Worm (Caenorhabditis elegans) whole organism, mixed stage, embryonic: Measurements from ENCODE around the gene F41G3.3.

Source experiments
- M03D4.4 ChIP-seq: sonication (generic microtip); optimal IDR thresholded peaks from 2 replicates; lab custom pipeline; 2017; ENCODE audit warnings: mild to moderate bottlenecking, missing genetic modification characterization, missing compliant biosample characterization
- ceh-43 ChIP-seq: fragments of 200-800 bp; sonication (Bioruptor generic); optimal IDR thresholded peaks from 2 replicates; lab custom pipeline; 2018; ENCODE audit warnings: mild to moderate bottlenecking, missing genetic modification characterization, moderate library complexity, missing compliant biosample characterization
- elt-1 ChIP-seq: sonication (generic microtip); optimal IDR thresholded peaks from 2 replicates; lab custom pipeline; 2017; ENCODE audit warnings: missing genetic modification characterization, mild to moderate bottlenecking, missing compliant biosample characterization, antibody characterized with exemption, moderate library complexity, borderline replicate concordance; ENCODE audit not compliant: insufficient read depth
- elt-3 ChIP-seq: fragments of 150-350 bp; optimal IDR thresholded peaks from 2 replicates; lab custom pipeline; 2014; ENCODE audit warnings: missing biosample characterization, missing genetic modification characterization
- flh-1 ChIP-seq: fragments of 200-800 bp; sonication (Bioruptor generic); optimal IDR thresholded peaks from 2 replicates; lab custom pipeline; 2018; ENCODE audit warnings: mild to moderate bottlenecking, missing genetic modification characterization, moderate library complexity, missing compliant biosample characterization
- ham-2 ChIP-seq: fragments of 200-800 bp; sonication (Bioruptor generic); optimal IDR thresholded peaks from 2 replicates; lab custom pipeline; 2018; ENCODE audit warnings: mild to moderate bottlenecking, missing genetic modification characterization, missing compliant biosample characterization
- hlh-1 ChIP-seq: fragments of 150-350 bp; optimal IDR thresholded peaks from 2 replicates; lab custom pipeline; 2014; ENCODE audit warnings: missing biosample characterization, missing genetic modification reagents, missing genetic modification characterization
- lin-32 ChIP-seq: fragments of 200-800 bp; sonication (Bioruptor generic); optimal IDR thresholded peaks from 2 replicates; lab custom pipeline; 2018; ENCODE audit warnings: mild to moderate bottlenecking, missing genetic modification characterization, missing compliant biosample characterization
- mab-5 ChIP-seq: fragments of 150-350 bp; optimal IDR thresholded peaks from 2 replicates; lab custom pipeline; 2014; ENCODE audit warnings: missing biosample characterization, missing genetic modification characterization
- mep-1 ChIP-seq: fragments of 150-350 bp; optimal IDR thresholded peaks from 2 replicates; lab custom pipeline; 2017; ENCODE audit warnings: missing biosample characterization, missing genetic modification reagents, missing genetic modification characterization, inconsistent platforms
- nhr-237 ChIP-seq: fragments of 150-350 bp; optimal IDR thresholded peaks from 2 replicates; lab custom pipeline; 2014; ENCODE audit warnings: missing biosample characterization, missing genetic modification characterization
- nhr-76 ChIP-seq: sonication (generic microtip); optimal IDR thresholded peaks from 2 replicates; lab custom pipeline; 2017; ENCODE audit warnings: missing biosample characterization, missing genetic modification characterization
- snpc-4 ChIP-seq: fragments of 150-350 bp; optimal IDR thresholded peaks from 2 replicates; lab custom pipeline; 2014; ENCODE audit warnings: missing biosample characterization, missing genetic modification characterization
- sptf-1 ChIP-seq: sonication (generic microtip); optimal IDR thresholded peaks from 2 replicates; lab custom pipeline; 2017; ENCODE audit warnings: mild to moderate bottlenecking, missing genetic modification characterization, moderate library complexity, missing compliant biosample characterization
- unc-39 ChIP-seq: fragments of 150-350 bp; optimal IDR thresholded peaks from 2 replicates; lab custom pipeline; 2014; ENCODE audit warnings: missing biosample characterization, missing genetic modification characterization
- zip-8 ChIP-seq: fragments of 150-350 bp; optimal IDR thresholded peaks from 2 replicates; lab custom pipeline; 2014; ENCODE audit warnings: missing biosample characterization, missing genetic modification characterization

The F41G3.3 gene

DNA sequence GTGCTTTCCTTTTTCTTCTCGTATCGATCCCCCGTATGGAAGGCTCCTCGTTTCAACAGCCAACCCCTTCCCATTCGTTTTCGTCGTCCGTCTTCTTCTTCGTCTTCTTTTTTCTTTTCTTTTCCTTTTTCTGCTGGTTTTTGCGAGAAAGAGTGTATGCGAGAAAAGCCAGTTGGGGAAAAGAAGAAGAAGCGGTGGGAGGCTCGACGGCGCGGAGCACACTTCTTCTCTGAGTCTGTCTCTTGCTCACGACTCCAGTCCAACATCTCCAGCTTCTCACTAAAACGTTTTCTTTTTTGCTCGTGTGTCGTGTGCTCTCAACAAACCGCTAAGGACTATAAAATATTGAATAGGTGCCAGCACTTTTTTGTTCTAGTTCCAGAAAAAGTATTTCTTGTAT, 52.2 kb downstream of the F41G3.3 start:
- TF ChIP-seq flh-1 (GFP tag; lab: Kevin White, UChicago) (no peak), zip-8 (tag; lab: Kevin White, UChicago) (no peak), lin-32 (GFP tag; lab: Kevin White, UChicago) (no peak), unc-39 (tag; lab: Kevin White, UChicago) (no peak), elt-1 (tag; lab: Kevin White, UChicago) (no peak), mab-5 (tag; lab: Kevin White, UChicago) (no peak), nhr-76 (no peak), ceh-43 (no peak), hlh-1 (tag; lab: Kevin White, UChicago) (no peak), sptf-1 (tag; lab: Kevin White, UChicago) (no peak), snpc-4 (tag; lab: Kevin White, UChicago) (no peak), mep-1 (tag; lab: Kevin White, UChicago) (no peak), M03D4.4 (tag; lab: Kevin White, UChicago) (no peak), elt-3 (no peak), nhr-237 (no peak), ham-2 (GFP tag; lab: Kevin White, UChicago) (no peak)
